Fruit fly (Drosophila melanogaster): ENCODE measurements around the gene CG11722.
A peak's percentile ranks its signal among the peaks of the same experiment; 100 is the strongest.

CG11722 gene

dm6 chr3R:10045343-10045742 is at the start of gene CG11722, which contains the start of gene mtTFB2:
CG11722 (minus strand) TSS chr3R:10045542.
mtTFB2 (plus strand) TSS chr3R:10045574.
- no peak for TF ChIP-seq CG8159 (tag; optimal IDR thresholded peaks at IDR 0.05)
- no peak for TF ChIP-seq CG13204 (GFP tag; optimal IDR thresholded peaks at IDR 0.05)
- no peak for TF ChIP-seq CG34367 (tag; optimal IDR thresholded peaks at IDR 0.05)
- TF ChIP-seq CG8301 (tag; optimal IDR thresholded peaks at IDR 0.05): no peak
- TF ChIP-seq CG10348 (GFP tag; IDR thresholded peaks at IDR 0.05): no peak
- no peak for TF ChIP-seq CG17806 (tag; optimal IDR thresholded peaks at IDR 0.05)
- TF ChIP-seq Pif1B (GFP tag; optimal IDR thresholded peaks at IDR 0.05): no peak
- no peak for TF ChIP-seq CG12605 (GFP tag; IDR thresholded peaks at IDR 0.05)
- no peak for TF ChIP-seq fd96Ca (GFP tag; IDR thresholded peaks at IDR 0.05)
- no peak for TF ChIP-seq CG15710 (tag; optimal IDR thresholded peaks at IDR 0.05)
- no peak for TF ChIP-seq CG9948 (tag; optimal IDR thresholded peaks at IDR 0.05)

- no peak for TF ChIP-seq Snoo (tag; optimal IDR thresholded peaks at IDR 0.05)
- no peak for TF ChIP-seq CG13204 (GFP tag; optimal IDR thresholded peaks at IDR 0.05)
- no peak for TF ChIP-seq Pif1B (GFP tag; optimal IDR thresholded peaks at IDR 0.05)
- no peak for TF ChIP-seq gl (tag; optimal IDR thresholded peaks at IDR 0.05)
- no peak for TF ChIP-seq D1 (tag; optimal IDR thresholded peaks at IDR 0.05)
- no peak for TF ChIP-seq CG8301 (tag; optimal IDR thresholded peaks at IDR 0.05)
Measured at dm6 chr3R:10095052-10095451, 49.7 kb upstream of the CG11722 start.

dm6 chr3R:10093252-10094030 is 48.1 kb upstream of the CG11722 start:
- no peak for TF ChIP-seq CG8159 (tag; optimal IDR thresholded peaks at IDR 0.05)
- TF ChIP-seq CG4496 (GFP tag; IDR thresholded peaks at IDR 0.05): peak; percentile 76
- peak; percentile 11 for TF ChIP-seq EcR (GFP tag; optimal IDR thresholded peaks at IDR 0.05)
- TF ChIP-seq Ets98B (GFP tag; IDR thresholded peaks at IDR 0.05): peak; percentile 58; the same call in 1 of the 2 replicates
- TF ChIP-seq Pif1A (GFP tag; optimal IDR thresholded peaks at IDR 0.05): no peak
- peak; percentile 64; the same call in 1 of the 2 replicates for TF ChIP-seq CG12605 (GFP tag; IDR thresholded peaks at IDR 0.05)

- TF ChIP-seq CG13204 (GFP tag; optimal IDR thresholded peaks at IDR 0.05): no peak
- no peak for TF ChIP-seq rn (GFP tag; IDR thresholded peaks at IDR 0.05)
- no peak for TF ChIP-seq CG32121 (GFP tag; IDR thresholded peaks at IDR 0.05)
- no peak for TF ChIP-seq CG14655 (GFP tag; optimal IDR thresholded peaks at IDR 0.05)
- no peak for TF ChIP-seq Snoo (tag; optimal IDR thresholded peaks at IDR 0.05)
- no peak for TF ChIP-seq CG34367 (tag; optimal IDR thresholded peaks at IDR 0.05)
- TF ChIP-seq Ets98B (GFP tag; IDR thresholded peaks at IDR 0.05): no peak
- no peak for TF ChIP-seq CG17806 (tag; optimal IDR thresholded peaks at IDR 0.05)
- TF ChIP-seq gl (tag; optimal IDR thresholded peaks at IDR 0.05): no peak
- no peak for TF ChIP-seq D1 (tag; optimal IDR thresholded peaks at IDR 0.05)
- TF ChIP-seq Pif1A (GFP tag; optimal IDR thresholded peaks at IDR 0.05): no peak
Measured at dm6 chr3R:10091513-10091912, 46.2 kb upstream of the CG11722 start.

dm6 chr3R:10090906-10091305 is 45.6 kb upstream of the CG11722 start:
- TF ChIP-seq CG10348 (GFP tag; IDR thresholded peaks at IDR 0.05): no peak
- peak; percentile 31; the same call in 1 of the 3 replicates for TF ChIP-seq CG4496 (GFP tag; IDR thresholded peaks at IDR 0.05)

- TF ChIP-seq CG34367 (tag; optimal IDR thresholded peaks at IDR 0.05): no peak
- TF ChIP-seq CG10348 (GFP tag; IDR thresholded peaks at IDR 0.05): no peak
- TF ChIP-seq CG8301 (tag; optimal IDR thresholded peaks at IDR 0.05): no peak
- TF ChIP-seq CG4496 (GFP tag; IDR thresholded peaks at IDR 0.05): peak; percentile 54; the same call in 1 of the 3 replicates
- no peak for TF ChIP-seq rn (GFP tag; IDR thresholded peaks at IDR 0.05)
- TF ChIP-seq CG9948 (tag; optimal IDR thresholded peaks at IDR 0.05): no peak
- peak; percentile 84 for TF ChIP-seq EcR (GFP tag; optimal IDR thresholded peaks at IDR 0.05)
- TF ChIP-seq Snoo (tag; optimal IDR thresholded peaks at IDR 0.05): peak; percentile 17
- TF ChIP-seq CG17806 (tag; optimal IDR thresholded peaks at IDR 0.05): no peak
- TF ChIP-seq Ets98B (GFP tag; IDR thresholded peaks at IDR 0.05): peak; percentile 35; the same call in 1 of the 2 replicates
- peak; percentile 23 for TF ChIP-seq Pif1B (GFP tag; optimal IDR thresholded peaks at IDR 0.05)
Measured at dm6 chr3R:10089171-10089664, 43.9 kb upstream of the CG11722 start.

- TF ChIP-seq CG8301 (tag; optimal IDR thresholded peaks at IDR 0.05) (peak; percentile 78), rn (GFP tag; IDR thresholded peaks at IDR 0.05) (peak; percentile 90), CG17806 (tag; optimal IDR thresholded peaks at IDR 0.05) (peak; percentile 91), Pif1A (GFP tag; optimal IDR thresholded peaks at IDR 0.05) (peak; percentile 96), EcR (GFP tag; optimal IDR thresholded peaks at IDR 0.05) (peak; percentile 92), CG34367 (tag; optimal IDR thresholded peaks at IDR 0.05) (peak; percentile 89), fd96Ca (GFP tag; IDR thresholded peaks at IDR 0.05) (peak; percentile 93), CG12605 (GFP tag; IDR thresholded peaks at IDR 0.05) (peak; percentile 77), CG32121 (GFP tag; IDR thresholded peaks at IDR 0.05) (peak; percentile 85), CG14655 (GFP tag; optimal IDR thresholded peaks at IDR 0.05) (peak; percentile 83), CG8159 (tag; optimal IDR thresholded peaks at IDR 0.05) (peak; percentile 89), CG10348 (GFP tag; IDR thresholded peaks at IDR 0.05) (peak; percentile 41; the same call in 1 of the 2 replicates), CG15710 (tag; optimal IDR thresholded peaks at IDR 0.05) (peak; percentile 89), CG9948 (tag; optimal IDR thresholded peaks at IDR 0.05) (peak; percentile 91), CG13204 (GFP tag; optimal IDR thresholded peaks at IDR 0.05) (peak; percentile 65), Ets98B (GFP tag; IDR thresholded peaks at IDR 0.05) (peak; percentile 81), CG4496 (GFP tag; IDR thresholded peaks at IDR 0.05) (peak; percentile 93), Snoo (tag; optimal IDR thresholded peaks at IDR 0.05) (peak; percentile 70), D1 (tag; optimal IDR thresholded peaks at IDR 0.05) (peak; percentile 88), gl (tag; optimal IDR thresholded peaks at IDR 0.05) (peak; percentile 80), Pif1B (GFP tag; optimal IDR thresholded peaks at IDR 0.05) (peak; percentile 90)
Measured at dm6 chr3R:10087206-10087927, 42.0 kb upstream of the CG11722 start.
